Fruit fly (Drosophila melanogaster) whole organism, adult: ENCODE results near the gene xmas.
A peak's percentile ranks its signal among the peaks of the same experiment; 100 is the strongest.

ENCODE experiments used
- CG11617 ChIP-seq: fragments of 200-800 bp; sonication (Bioruptor generic); optimal IDR thresholded peaks from 2 replicates; lab custom pipeline; 2017; ENCODE audit warnings: mild to moderate bottlenecking, missing biosample characterization, missing genetic modification reagents, missing genetic modification characterization
- CG12768 ChIP-seq: fragments of 200-800 bp; sonication (Bioruptor generic); optimal IDR thresholded peaks from 2 replicates; lab custom pipeline; 2017; ENCODE audit warnings: missing biosample characterization, missing genetic modification characterization, mild to moderate bottlenecking, moderate library complexity, missing genetic modification reagents
- CG14711 ChIP-seq: fragments of 200-800 bp; sonication (Bioruptor generic); optimal IDR thresholded peaks from 2 replicates; lab custom pipeline; 2018; ENCODE audit warnings: missing biosample characterization, mild to moderate bottlenecking, missing genetic modification characterization, moderate library complexity
- CG1620 ChIP-seq: fragments of 200-800 bp; sonication (Bioruptor generic); optimal IDR thresholded peaks from 2 replicates; lab custom pipeline; 2016; ENCODE audit warnings: missing biosample characterization, missing genetic modification characterization
- CG33017 ChIP-seq: fragments of 200-800 bp; sonication (Bioruptor generic); optimal IDR thresholded peaks from 2 replicates; lab custom pipeline; 2018; ENCODE audit warnings: missing biosample characterization, mild to moderate bottlenecking, missing genetic modification characterization, moderate library complexity
- CG5204 ChIP-seq: fragments of 200-800 bp; sonication (Bioruptor generic); optimal IDR thresholded peaks from 2 replicates; lab custom pipeline; 2016; ENCODE audit warnings: missing biosample characterization, missing genetic modification characterization
- CG7045 ChIP-seq: fragments of 200-800 bp; sonication (Bioruptor generic); optimal IDR thresholded peaks from 2 replicates; lab custom pipeline; 2017; ENCODE audit warnings: missing biosample characterization, mild to moderate bottlenecking, missing genetic modification characterization
- CG7101 ChIP-seq: fragments of 200-800 bp; sonication (Bioruptor generic); optimal IDR thresholded peaks from 2 replicates; lab custom pipeline; 2018; ENCODE audit warnings: missing biosample characterization, mild to moderate bottlenecking, missing genetic modification characterization, moderate library complexity
- Clk ChIP-seq: fragments of 200-800 bp; sonication (Bioruptor generic); optimal IDR thresholded peaks from 2 replicates; lab custom pipeline; 2017; ENCODE audit warnings: missing biosample characterization, missing genetic modification characterization
- Crg-1 ChIP-seq: fragments of 200-800 bp; sonication (Bioruptor generic); optimal IDR thresholded peaks from 2 replicates; lab custom pipeline; 2016; ENCODE audit warnings: missing biosample characterization, missing genetic modification characterization
- Hr96 ChIP-seq: fragments of 200-800 bp; sonication (Bioruptor generic); optimal IDR thresholded peaks from 2 replicates; lab custom pipeline; 2016; ENCODE audit warnings: missing biosample characterization, missing genetic modification characterization
- Mnt ChIP-seq: fragments of 200-800 bp; sonication (Bioruptor generic); optimal IDR thresholded peaks from 2 replicates; lab custom pipeline; 2016; ENCODE audit warnings: missing biosample characterization, mild to moderate bottlenecking, missing genetic modification characterization
- bab1 ChIP-seq: fragments of 200-800 bp; sonication (Bioruptor generic); optimal IDR thresholded peaks from 3 replicates; lab custom pipeline; 2019; ENCODE audit warnings: missing biosample characterization, mild to moderate bottlenecking, missing genetic modification characterization, moderate library complexity
- cic ChIP-seq: fragments of 200-800 bp; sonication (Bioruptor generic); optimal IDR thresholded peaks from 2 replicates; lab custom pipeline; 2017; ENCODE audit warnings: missing biosample characterization, mild to moderate bottlenecking, missing genetic modification characterization, moderate library complexity
- cnc ChIP-seq, 2 experiments: fragments of >200 bp; optimal IDR thresholded peaks; 2 replicates each; lab custom pipeline; 2017
- kay ChIP-seq: fragments of 200-800 bp; sonication (Bioruptor generic); peaks from one replicate; lab custom pipeline; 2016; ENCODE audit warnings: missing biosample characterization, missing genetic modification characterization, borderline replicate concordance
- ovo ChIP-seq: fragments of 200-800 bp; sonication (Bioruptor generic); optimal IDR thresholded peaks from 2 replicates; lab custom pipeline; 2016; ENCODE audit warnings: missing biosample characterization, missing genetic modification characterization
- pad ChIP-seq: fragments of 200-800 bp; sonication (Bioruptor generic); optimal IDR thresholded peaks from 3 replicates; lab custom pipeline; 2017; ENCODE audit warnings: missing biosample characterization, missing genetic modification characterization, mild to moderate bottlenecking, moderate library complexity, missing genetic modification reagents
- tj ChIP-seq: fragments of 200-800 bp; sonication (Bioruptor generic); optimal IDR thresholded peaks from 3 replicates; lab custom pipeline; 2017; ENCODE audit warnings: missing biosample characterization, mild to moderate bottlenecking, missing genetic modification characterization, moderate library complexity
- toe ChIP-seq: fragments of 200-800 bp; sonication (Bioruptor generic); optimal IDR thresholded peaks from 2 replicates; lab custom pipeline; 2016; ENCODE audit warnings: missing biosample characterization, missing genetic modification characterization

xmas gene

DNA sequence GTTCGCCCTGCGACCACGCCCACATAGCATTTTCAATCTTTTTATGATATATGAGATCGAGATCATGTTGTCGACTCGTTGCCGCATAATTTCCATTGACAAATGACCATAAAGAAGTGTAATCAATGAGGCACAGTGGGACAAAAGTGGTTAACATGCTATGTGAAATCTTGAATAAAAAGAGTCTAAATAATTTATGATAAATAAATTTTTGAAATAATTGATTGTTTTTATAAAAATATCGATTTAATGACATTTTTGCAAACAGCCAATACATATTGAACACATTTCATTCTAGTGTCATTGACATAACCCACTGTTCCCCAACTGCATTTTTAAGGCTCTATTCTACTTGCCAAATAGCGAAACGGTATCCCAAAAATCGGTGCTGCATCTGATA is 28.4 kb upstream of the xmas start:
- peak; percentile 12 for TF ChIP-seq bab1 (GFP tag; lab: Kevin White, UChicago)
- TF ChIP-seq kay, result no peak

DNA sequence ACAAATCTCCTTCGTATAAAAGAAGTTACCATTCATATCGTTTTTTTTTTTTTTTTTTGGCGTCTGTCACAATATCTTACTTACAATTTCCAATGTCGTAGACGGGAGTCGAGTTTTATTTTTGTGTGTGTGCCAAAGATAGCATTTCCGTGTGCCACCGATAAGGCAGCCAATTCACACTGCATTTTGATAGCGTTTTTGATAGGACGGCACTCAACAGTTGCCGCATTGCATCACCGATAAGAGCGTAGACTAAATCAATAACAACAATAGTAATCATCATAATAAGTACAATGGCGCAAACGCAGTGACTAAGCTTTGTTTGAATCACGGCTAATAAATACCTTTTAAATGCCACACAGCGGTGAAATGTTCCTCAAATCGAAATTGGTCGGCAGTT is 27.3 kb upstream of the xmas start:
- TF ChIP-seq CG5204 (GFP tag; lab: Kevin White, UChicago), result no peak
- no peak for TF ChIP-seq Crg-1 (GFP tag; lab: Kevin White, UChicago)
- no peak for TF ChIP-seq CG14711 (tag; lab: Kevin White, UChicago)
- TF ChIP-seq ovo (GFP tag; lab: Kevin White, UChicago), result no peak
- no peak for TF ChIP-seq bab1 (GFP tag; lab: Kevin White, UChicago)
- TF ChIP-seq CG7045 (GFP tag; lab: Kevin White, UChicago), result no peak
- TF ChIP-seq toe, result no peak
- no peak for TF ChIP-seq cnc (optimal IDR thresholded peaks at IDR 0.05; lab: Kevin White, UChicago)
- TF ChIP-seq pad (GFP tag; lab: Kevin White, UChicago), result no peak
- TF ChIP-seq CG11617 (GFP tag; lab: Kevin White, UChicago), result no peak
- TF ChIP-seq kay, result peak; percentile 60
- TF ChIP-seq cic (GFP tag; lab: Kevin White, UChicago), result peak; percentile 79
- TF ChIP-seq Hr96 (GFP tag; lab: Kevin White, UChicago), result no peak
- TF ChIP-seq tj (GFP tag; lab: Kevin White, UChicago), result no peak
- TF ChIP-seq CG12768 (GFP tag; lab: Kevin White, UChicago), result no peak
- peak; percentile 19 for TF ChIP-seq Mnt
- no peak for TF ChIP-seq CG1620 (GFP tag; lab: Kevin White, UChicago)
- TF ChIP-seq CG33017, result no peak
- peak; percentile 7 for TF ChIP-seq CG7101 (tag; lab: Kevin White, UChicago)
- no peak for TF ChIP-seq Clk (GFP tag; lab: Kevin White, UChicago)

DNA sequence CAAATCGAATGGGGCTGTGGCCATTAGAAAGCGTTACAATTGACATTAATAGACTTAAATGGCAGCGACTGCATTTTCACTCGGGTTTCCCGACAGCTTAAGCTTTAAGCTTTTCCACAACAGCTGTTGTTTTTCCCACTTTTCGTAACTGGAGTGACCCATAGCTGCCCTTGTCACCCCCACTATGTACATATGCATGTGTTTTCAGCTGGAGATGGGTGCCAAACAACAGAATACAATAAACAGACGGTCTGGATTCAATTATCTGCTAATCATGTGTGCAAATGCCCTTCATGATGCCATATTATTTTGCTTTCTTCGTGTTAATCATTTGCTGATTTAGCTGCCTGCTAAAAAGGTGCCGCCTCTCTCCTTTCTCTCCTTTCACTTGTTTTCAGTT is 24.4 kb upstream of the xmas start:
- TF ChIP-seq CG14711 (tag; lab: Kevin White, UChicago) (peak; percentile 23), CG12768 (GFP tag; lab: Kevin White, UChicago) (no peak), CG1620 (GFP tag; lab: Kevin White, UChicago) (peak; percentile 47), CG11617 (GFP tag; lab: Kevin White, UChicago) (no peak), CG7101 (tag; lab: Kevin White, UChicago) (peak; percentile 43), CG5204 (GFP tag; lab: Kevin White, UChicago) (no peak), Crg-1 (GFP tag; lab: Kevin White, UChicago) (peak; percentile 70), Mnt (peak; percentile 16), pad (GFP tag; lab: Kevin White, UChicago) (peak; percentile 0)

DNA sequence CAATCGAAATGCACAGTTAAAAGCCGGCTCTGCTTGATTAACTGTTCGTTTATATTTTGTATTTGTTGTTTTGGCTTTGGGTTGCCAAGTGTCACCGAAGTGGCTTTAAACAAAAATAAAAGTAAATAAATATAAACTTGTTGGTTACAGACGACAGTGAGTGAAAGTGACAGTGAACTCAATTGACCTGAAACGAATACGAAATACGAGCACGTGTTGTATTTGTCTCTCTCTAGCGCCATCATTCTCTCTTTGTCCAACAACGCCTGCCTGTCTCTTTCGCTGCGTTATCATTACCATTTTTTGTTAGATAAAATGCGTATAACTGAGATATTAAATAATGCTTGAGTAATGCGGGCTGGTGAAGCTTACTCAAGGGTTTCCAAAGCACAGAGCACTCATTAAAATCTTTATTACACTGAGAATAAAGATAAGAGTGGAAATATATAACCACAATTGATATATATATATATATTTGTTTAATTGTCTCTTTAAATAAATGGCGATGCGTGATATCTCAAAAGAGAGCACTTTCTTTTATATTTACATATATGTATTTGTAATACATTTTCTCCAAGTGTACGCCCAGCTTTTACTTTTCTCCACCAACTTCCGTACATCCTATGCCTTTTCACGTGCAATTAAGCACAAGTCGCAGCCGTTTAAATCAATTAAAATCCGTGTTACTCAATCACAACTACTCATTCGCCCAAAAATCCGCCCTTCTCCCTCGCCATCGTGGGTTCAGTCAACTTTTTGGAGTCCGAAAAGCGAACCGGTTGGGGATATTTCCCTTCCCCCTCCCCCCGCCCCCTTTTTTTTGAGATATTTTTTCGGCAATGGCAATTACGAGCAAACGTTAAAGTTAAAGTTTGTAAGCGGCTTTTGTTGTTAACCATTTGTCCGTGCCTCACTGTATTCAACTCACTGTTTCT is 22.4 kb upstream of the xmas start:
- peak; percentile 35 for TF ChIP-seq kay
- TF ChIP-seq CG12768 (GFP tag; lab: Kevin White, UChicago), result no peak
- no peak for TF ChIP-seq Crg-1 (GFP tag; lab: Kevin White, UChicago)
- no peak for TF ChIP-seq CG7045 (GFP tag; lab: Kevin White, UChicago)
- no peak for TF ChIP-seq CG11617 (GFP tag; lab: Kevin White, UChicago)
- peak; percentile 6 for TF ChIP-seq CG14711 (tag; lab: Kevin White, UChicago)

DNA sequence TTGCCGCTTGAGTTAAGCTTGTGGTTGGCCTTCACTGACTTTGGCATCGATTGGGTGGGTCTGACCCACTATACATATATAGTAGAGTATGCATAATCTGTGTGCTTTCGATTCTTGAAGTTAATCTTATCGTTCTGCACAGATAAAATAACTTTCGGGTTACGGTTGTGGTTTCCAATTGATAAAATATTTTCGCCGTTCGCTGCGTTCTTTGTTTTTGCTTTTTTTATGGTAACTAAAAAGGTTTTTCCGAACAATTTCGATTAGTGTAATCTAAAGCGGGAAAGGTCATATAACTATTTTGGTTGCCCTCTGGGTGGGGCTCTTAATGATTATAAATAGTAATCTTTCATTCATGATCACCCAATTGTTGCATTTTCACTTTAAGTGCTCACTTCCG is 21.4 kb upstream of the xmas start:
- TF ChIP-seq cnc (optimal IDR thresholded peaks at IDR 0.05; lab: Kevin White, UChicago) (no peak), CG12768 (GFP tag; lab: Kevin White, UChicago) (no peak), CG7101 (tag; lab: Kevin White, UChicago) (no peak), pad (GFP tag; lab: Kevin White, UChicago) (no peak)

DNA sequence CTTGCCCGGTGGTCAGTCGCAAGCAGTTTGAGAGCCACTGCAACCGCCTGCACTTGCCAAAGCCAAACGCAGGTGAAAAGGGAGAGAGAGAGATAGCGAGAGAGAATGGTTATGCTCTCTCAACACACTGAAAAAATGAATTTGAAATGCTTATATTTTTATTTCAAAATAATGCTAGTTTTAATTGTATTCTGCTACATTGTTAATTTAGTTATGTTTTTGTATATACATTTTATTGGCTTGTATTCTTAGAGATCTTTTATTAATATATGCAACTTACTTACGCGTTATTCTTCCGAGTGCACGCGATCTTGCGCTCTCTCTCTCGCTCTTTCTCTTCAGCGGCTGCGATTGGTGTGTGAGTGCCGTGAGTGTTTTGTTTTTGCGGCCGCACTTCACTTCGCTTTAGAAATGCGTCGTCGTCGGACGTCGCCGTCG is 19.4 kb upstream of the xmas start:
- TF ChIP-seq CG7045 (GFP tag; lab: Kevin White, UChicago) (peak; percentile 86), Clk (GFP tag; lab: Kevin White, UChicago) (peak; percentile 68), toe (peak; percentile 62), ovo (GFP tag; lab: Kevin White, UChicago) (no peak), Hr96 (GFP tag; lab: Kevin White, UChicago) (peak; percentile 86), CG1620 (GFP tag; lab: Kevin White, UChicago) (peak; percentile 26), kay (peak; percentile 77), cnc (optimal IDR thresholded peaks at IDR 0.05; lab: Kevin White, UChicago) (no peak), CG12768 (GFP tag; lab: Kevin White, UChicago) (peak; percentile 90), CG7101 (tag; lab: Kevin White, UChicago) (peak; percentile 56), CG33017 (no peak), tj (GFP tag; lab: Kevin White, UChicago) (no peak), pad (GFP tag; lab: Kevin White, UChicago) (peak; percentile 84), Mnt (no peak), CG14711 (tag; lab: Kevin White, UChicago) (peak; percentile 94), bab1 (GFP tag; lab: Kevin White, UChicago) (peak; percentile 99), cic (GFP tag; lab: Kevin White, UChicago) (peak; percentile 75), CG5204 (GFP tag; lab: Kevin White, UChicago) (peak; percentile 56), Crg-1 (GFP tag; lab: Kevin White, UChicago) (no peak), CG11617 (GFP tag; lab: Kevin White, UChicago) (peak; percentile 61)
